Fruit fly (Drosophila melanogaster) whole organism, wandering third instar larva: ENCODE data around the gene CG43675.

Experiments
- Abd-B ChIP-seq: fragments of >200 bp; optimal IDR thresholded peaks from 2 replicates; lab custom pipeline; 2017; ENCODE audit warnings: missing biosample characterization, missing genetic modification characterization
- CG32264 ChIP-seq: fragments of 200-800 bp; sonication (Bioruptor generic); optimal IDR thresholded peaks from 2 replicates; lab custom pipeline; 2016; ENCODE audit warnings: missing biosample characterization, missing genetic modification characterization
- CG9705 ChIP-seq: fragments of 200-800 bp; sonication (Bioruptor generic); optimal IDR thresholded peaks from 2 replicates; lab custom pipeline; 2018; ENCODE audit warnings: missing biosample characterization, mild to moderate bottlenecking, missing genetic modification characterization
- CrebA ChIP-seq: fragments of 200-800 bp; sonication (Bioruptor generic); optimal IDR thresholded peaks from 2 replicates; lab custom pipeline; 2016; ENCODE audit warnings: missing biosample characterization, mild to moderate bottlenecking, missing genetic modification characterization, borderline replicate concordance
- Dfd ChIP-seq: fragments of >200 bp; optimal IDR thresholded peaks from 2 replicates; lab custom pipeline; 2017; ENCODE audit warnings: missing biosample characterization, missing genetic modification characterization
- Dif ChIP-seq: fragments of 200-275, 200-300 bp; sonication (Bioruptor generic); optimal IDR thresholded peaks from 2 replicates; lab custom pipeline; 2018; ENCODE audit warnings: missing biosample characterization, missing genetic modification characterization; ENCODE audit not compliant: partially characterized antibody
- GATAd ChIP-seq: sonication (Bioruptor generic); optimal IDR thresholded peaks from 2 replicates; lab custom pipeline; 2016; ENCODE audit warnings: missing biosample characterization, missing genetic modification characterization
- HLH106 ChIP-seq: fragments of 200-800 bp; optimal IDR thresholded peaks from 3 replicates; lab custom pipeline; 2019; ENCODE audit warnings: missing biosample characterization, mild to moderate bottlenecking, missing genetic modification characterization, moderate library complexity
- Hnf4 ChIP-seq: fragments of 200-800 bp; sonication (Bioruptor generic); optimal IDR thresholded peaks from 2 replicates; lab custom pipeline; 2016; ENCODE audit warnings: missing biosample characterization, mild to moderate bottlenecking, missing genetic modification characterization
- Hr78 ChIP-seq: fragments of >200 bp; optimal IDR thresholded peaks from 2 replicates; lab custom pipeline; 2017; ENCODE audit warnings: missing biosample characterization, missing genetic modification characterization
- Hr83 ChIP-seq: fragments of 200-300 bp; sonication (Bioruptor generic); optimal IDR thresholded peaks from 2 replicates; lab custom pipeline; 2016; ENCODE audit warnings: missing biosample characterization, mild to moderate bottlenecking, missing genetic modification characterization, moderate library complexity; ENCODE audit not compliant: poor library complexity, severe bottlenecking
- Jra ChIP-seq: sonication (Bioruptor generic); optimal IDR thresholded peaks from 2 replicates; lab custom pipeline; 2016; ENCODE audit warnings: missing biosample characterization, missing genetic modification characterization
- Mio ChIP-seq: sonication (Bioruptor generic); optimal IDR thresholded peaks from 2 replicates; lab custom pipeline; 2016; ENCODE audit warnings: missing biosample characterization, missing genetic modification characterization
- Myc ChIP-seq: fragments of >200 bp; optimal IDR thresholded peaks from 2 replicates; lab custom pipeline; 2017
- N ChIP-seq: fragments of >200 bp; optimal IDR thresholded peaks from 2 replicates; lab custom pipeline; 2018; ENCODE audit warnings: missing biosample characterization, missing external identifiers, missing genetic modification characterization
- OdsH ChIP-seq: fragments of 200-800 bp; sonication (Bioruptor generic); optimal IDR thresholded peaks from 2 replicates; lab custom pipeline; 2016; ENCODE audit warnings: missing biosample characterization, mild to moderate bottlenecking, missing genetic modification characterization
- Rel ChIP-seq, 2 experiments: fragments of 200-800 bp; sonication (Bioruptor generic) in 1 of 2; optimal IDR thresholded peaks; 2 replicates in 1 of 2; 3 replicates in 1 of 2; lab custom pipeline; 2016 to 2019; ENCODE audit warnings: mild to moderate bottlenecking in 2 of 2, missing biosample characterization in 2 of 2, missing genetic modification characterization in 2 of 2, moderate library complexity in 1 of 2
- Sp1 ChIP-seq: fragments of 200-800 bp; sonication (Bioruptor generic); optimal IDR thresholded peaks from 3 replicates; lab custom pipeline; 2019; ENCODE audit warnings: missing biosample characterization, mild to moderate bottlenecking, missing genetic modification characterization, moderate library complexity
- Vsx2 ChIP-seq: fragments of 200-300, 225-300 bp; sonication (Bioruptor generic); optimal IDR thresholded peaks from 2 replicates; lab custom pipeline; 2018; ENCODE audit warnings: missing biosample characterization, missing genetic modification characterization; ENCODE audit not compliant: partially characterized antibody
- br ChIP-seq: fragments of 200-800 bp; sonication (Bioruptor generic); optimal IDR thresholded peaks from 2 replicates; lab custom pipeline; 2016; ENCODE audit warnings: missing biosample characterization, missing genetic modification characterization
- brk ChIP-seq: fragments of 200-800 bp; sonication (Bioruptor generic); optimal IDR thresholded peaks from 2 replicates; lab custom pipeline; 2016; ENCODE audit warnings: missing biosample characterization, mild to moderate bottlenecking, missing genetic modification characterization
- dl ChIP-seq, 2 experiments: fragments of 175-275, 200-275 bp in 1 of 2; fragments of 200-275 bp in 1 of 2; sonication (Bioruptor generic); optimal IDR thresholded peaks; lab custom pipeline; 2018; ENCODE audit warnings: mild to moderate bottlenecking in 2 of 2, missing biosample characterization in 2 of 2, missing genetic modification characterization in 2 of 2, moderate library complexity in 2 of 2; ENCODE audit not compliant: partially characterized antibody in 2 of 2, insufficient read depth in 1 of 2
- dmrt93B ChIP-seq: fragments of 200-800 bp; sonication (Bioruptor generic); optimal IDR thresholded peaks from 2 replicates; lab custom pipeline; 2018; ENCODE audit warnings: missing biosample characterization, mild to moderate bottlenecking, missing genetic modification characterization
- dsf ChIP-seq: sonication (Bioruptor generic); optimal IDR thresholded peaks from 2 replicates; lab custom pipeline; 2016; ENCODE audit warnings: missing biosample characterization, missing genetic modification characterization, borderline replicate concordance
- ey ChIP-seq: fragments of 200-800 bp; sonication (Bioruptor generic); optimal IDR thresholded peaks from 2 replicates; lab custom pipeline; 2016; ENCODE audit warnings: missing biosample characterization, missing genetic modification characterization
- foxo ChIP-seq, 2 experiments: fragments of 200-800 bp; sonication (Bioruptor generic); optimal IDR thresholded peaks; 2 replicates in 1 of 2; 3 replicates in 1 of 2; lab custom pipeline; 2016 to 2017; ENCODE audit warnings: missing biosample characterization in 2 of 2, missing genetic modification characterization in 2 of 2
- fru ChIP-seq: fragments of 200-800 bp; sonication (Bioruptor generic); optimal IDR thresholded peaks from 3 replicates; lab custom pipeline; 2016; ENCODE audit warnings: missing biosample characterization, mild to moderate bottlenecking, missing genetic modification characterization
- h ChIP-seq: fragments of 200-800 bp; sonication (Bioruptor generic); optimal IDR thresholded peaks from 3 replicates; lab custom pipeline; 2016; ENCODE audit warnings: missing biosample characterization, mild to moderate bottlenecking, missing genetic modification characterization
- jim ChIP-seq: fragments of 175-275, 200-325 bp; sonication (Bioruptor generic); optimal IDR thresholded peaks from 2 replicates; lab custom pipeline; 2016; ENCODE audit warnings: missing biosample characterization, mild to moderate bottlenecking, missing genetic modification characterization
- lola ChIP-seq: fragments of >200 bp; optimal IDR thresholded peaks from 2 replicates; lab custom pipeline; 2017; ENCODE audit warnings: missing biosample characterization, missing genetic modification characterization
- pan ChIP-seq: fragments of >200 bp; optimal IDR thresholded peaks from 2 replicates; lab custom pipeline; 2017
- psq ChIP-seq: fragments of 200-800 bp; sonication (Bioruptor generic); optimal IDR thresholded peaks from 3 replicates; lab custom pipeline; 2017; ENCODE audit warnings: missing biosample characterization, mild to moderate bottlenecking, missing genetic modification characterization, moderate library complexity
- rgr ChIP-seq: fragments of 200-800 bp; sonication (Bioruptor generic); optimal IDR thresholded peaks from 3 replicates; lab custom pipeline; 2016; ENCODE audit warnings: missing biosample characterization, mild to moderate bottlenecking, missing genetic modification characterization
- sage ChIP-seq: fragments of 200-800 bp; sonication (Bioruptor generic); optimal IDR thresholded peaks from 2 replicates; lab custom pipeline; 2016; ENCODE audit warnings: missing biosample characterization, mild to moderate bottlenecking, missing genetic modification characterization
- sv ChIP-seq: fragments of 200-800 bp; sonication (Bioruptor generic); optimal IDR thresholded peaks from 3 replicates; lab custom pipeline; 2016; ENCODE audit warnings: missing biosample characterization, missing genetic modification characterization
- tai ChIP-seq: sonication (Bioruptor generic); optimal IDR thresholded peaks from 2 replicates; lab custom pipeline; 2016; ENCODE audit warnings: missing biosample characterization, missing genetic modification characterization
- usp ChIP-seq: fragments of >200 bp; optimal IDR thresholded peaks from 2 replicates; lab custom pipeline; 2017; ENCODE audit warnings: missing biosample characterization, missing genetic modification characterization
- woc ChIP-seq: sonication (Bioruptor generic); optimal IDR thresholded peaks from 2 replicates; lab custom pipeline; 2016; ENCODE audit warnings: missing biosample characterization, mild to moderate bottlenecking, missing genetic modification characterization

CG43675 gene

DNA sequence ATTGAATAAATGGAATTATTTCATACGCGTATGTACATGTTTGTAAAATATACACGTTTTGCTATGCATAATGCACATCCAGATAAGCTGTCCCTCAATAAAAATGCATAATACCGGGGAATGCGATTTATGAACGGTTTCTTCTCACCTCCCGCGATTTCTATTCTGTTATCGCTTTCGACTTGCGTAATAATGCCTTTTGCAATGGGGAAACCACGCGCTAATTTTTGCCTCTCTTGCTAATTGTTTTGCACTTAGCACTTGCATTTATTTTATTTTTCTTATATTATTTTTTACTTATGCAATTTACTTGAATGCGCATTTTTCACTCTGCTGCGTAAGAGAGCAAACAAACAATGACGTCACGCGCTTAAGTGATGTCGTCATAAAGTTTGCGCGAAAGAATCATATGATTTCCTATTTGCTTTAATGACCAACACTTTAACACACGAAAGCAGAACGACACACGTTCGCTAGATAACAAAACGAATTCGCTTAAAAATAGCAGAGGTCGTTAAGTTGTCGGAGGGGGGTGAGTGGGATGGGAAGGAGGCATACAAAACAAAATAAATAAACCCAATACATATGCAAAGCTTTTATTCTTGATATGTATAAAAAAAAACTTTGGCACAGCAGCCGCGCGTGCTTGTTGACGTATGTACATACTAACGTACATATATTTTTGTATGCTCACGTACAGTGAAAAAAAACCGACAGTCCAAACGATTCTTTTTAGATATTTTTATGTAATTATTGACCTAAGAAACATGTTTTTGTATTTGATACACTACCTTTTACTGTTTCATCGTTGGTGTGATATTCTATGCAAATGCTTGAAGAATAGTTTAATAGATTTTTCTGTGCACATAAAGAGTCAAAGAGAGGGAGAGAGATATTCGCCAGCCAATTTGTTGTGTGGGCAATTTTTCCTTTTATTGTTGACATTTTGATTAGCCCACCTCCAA, 3.6 kb upstream of the CG43675 start:
- TF ChIP-seq Hr83 (GFP tag; lab: Kevin White, UChicago): no peak
- no peak for TF ChIP-seq Hnf4 (GFP tag; lab: Kevin White, UChicago)
- no peak for TF ChIP-seq CG9705 (GFP tag; lab: Kevin White, UChicago)
- TF ChIP-seq tai: no peak
- peak; percentile 64 for TF ChIP-seq ey
- no peak for TF ChIP-seq dsf
- peak; percentile 8 for TF ChIP-seq woc
- peak; percentile 66 for TF ChIP-seq rgr (GFP tag; lab: Kevin White, UChicago)
- no peak for TF ChIP-seq psq (GFP tag; lab: Kevin White, UChicago)
- TF ChIP-seq OdsH: peak; percentile 60
- peak; percentile 52 for TF ChIP-seq sv (GFP tag; lab: Kevin White, UChicago)
- TF ChIP-seq Rel (GFP tag; optimal IDR thresholded peaks at IDR 0.05; lab: Kevin White, UChicago): no peak
- peak; percentile 84 for TF ChIP-seq Rel (tag; optimal IDR thresholded peaks at IDR 0.05; lab: Kevin White, UChicago)
- peak in 1 of 2 experiments; percentile 49 for TF ChIP-seq foxo (GFP tag; optimal IDR thresholded peaks at IDR 0.05; lab: Kevin White, UChicago)
- no peak for TF ChIP-seq N (GFP tag; lab: Kevin White, UChicago)
- peak; percentile 27 for TF ChIP-seq brk (GFP tag; lab: Kevin White, UChicago)
- TF ChIP-seq dl (GFP tag; optimal IDR thresholded peaks at IDR 0.05; lab: Kevin White, UChicago; ENCODE audit: insufficient read depth in 1 of 2, partially characterized antibody in 2 of 2): no peak
- TF ChIP-seq dmrt93B (GFP tag; lab: Kevin White, UChicago): peak; percentile 25
- peak; percentile 17 for TF ChIP-seq pan (lab: Kevin White, UChicago)
- no peak for TF ChIP-seq CrebA (GFP tag; lab: Kevin White, UChicago)
- TF ChIP-seq br: peak; percentile 31
- peak; percentile 59 for TF ChIP-seq fru (GFP tag; lab: Kevin White, UChicago)
- no peak for TF ChIP-seq CG32264 (GFP tag; lab: Kevin White, UChicago)
- TF ChIP-seq Dfd (GFP tag; lab: Kevin White, UChicago): no peak
- peak; percentile 12 for TF ChIP-seq Sp1 (GFP tag; lab: Kevin White, UChicago)
- TF ChIP-seq Mio: no peak
- TF ChIP-seq Dif (GFP tag; lab: Kevin White, UChicago): no peak
- TF ChIP-seq GATAd (GFP tag; lab: Kevin White, UChicago): no peak
- no peak for TF ChIP-seq Abd-B
- no peak for TF ChIP-seq Vsx2
- TF ChIP-seq HLH106 (tag; lab: Kevin White, UChicago): peak; percentile 4
- TF ChIP-seq lola (GFP tag; lab: Kevin White, UChicago): no peak
- no peak for TF ChIP-seq sage
- TF ChIP-seq jim: no peak
- no peak for TF ChIP-seq Myc (lab: Kevin White, UChicago)
- no peak for TF ChIP-seq Jra (GFP tag; lab: Kevin White, UChicago)
- TF ChIP-seq Hr78 (GFP tag; lab: Kevin White, UChicago): no peak
- peak; percentile 73 for TF ChIP-seq h (GFP tag; lab: Kevin White, UChicago)
- no peak for TF ChIP-seq usp (GFP tag; lab: Kevin White, UChicago)

DNA sequence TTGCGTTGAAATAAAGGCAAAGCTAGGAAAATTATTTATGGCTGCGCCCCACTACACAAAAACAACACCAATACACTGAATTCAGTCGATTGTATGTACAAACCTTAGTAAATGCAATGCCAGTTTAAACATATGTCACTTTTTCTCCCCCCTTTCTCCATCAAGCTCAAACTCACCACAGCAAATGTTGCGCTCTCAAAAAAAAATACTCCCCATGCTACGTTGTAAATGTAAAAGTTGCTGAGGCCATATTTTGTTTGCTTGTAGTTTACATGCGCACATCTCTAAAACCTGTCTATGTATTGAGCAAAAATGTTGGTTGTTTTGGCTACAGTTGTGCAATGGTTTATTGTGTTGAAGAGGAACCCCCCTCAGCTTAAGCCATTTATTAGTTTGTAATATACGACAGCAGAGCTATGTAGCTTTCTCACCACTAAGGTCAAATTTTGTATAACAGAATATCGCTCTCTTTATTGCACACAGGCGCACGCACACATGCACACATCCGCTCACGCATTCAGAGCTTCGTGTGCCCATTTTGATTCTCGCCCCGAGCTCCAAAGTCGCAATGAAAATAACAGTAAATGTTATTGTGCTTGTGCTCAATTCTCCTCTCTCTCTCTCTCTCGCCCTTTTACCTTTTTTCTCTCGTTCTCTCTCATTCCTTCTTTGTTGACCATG, 2.6 kb upstream of the CG43675 start:
- no peak for TF ChIP-seq Hr78 (GFP tag; lab: Kevin White, UChicago)
- no peak for TF ChIP-seq GATAd (GFP tag; lab: Kevin White, UChicago)
- no peak for TF ChIP-seq Rel (GFP tag; optimal IDR thresholded peaks at IDR 0.05; lab: Kevin White, UChicago)
- TF ChIP-seq Rel (tag; optimal IDR thresholded peaks at IDR 0.05; lab: Kevin White, UChicago): peak; percentile 10
- no peak for TF ChIP-seq CrebA (GFP tag; lab: Kevin White, UChicago)
- TF ChIP-seq Vsx2: no peak
- TF ChIP-seq psq (GFP tag; lab: Kevin White, UChicago): no peak
- TF ChIP-seq Hr83 (GFP tag; lab: Kevin White, UChicago): peak; percentile 10
- TF ChIP-seq tai: no peak
- peak; percentile 65 for TF ChIP-seq Dif (GFP tag; lab: Kevin White, UChicago)
- no peak for TF ChIP-seq Mio
- TF ChIP-seq dl (GFP tag; optimal IDR thresholded peaks at IDR 0.05; lab: Kevin White, UChicago; ENCODE audit: insufficient read depth in 1 of 2, partially characterized antibody in 2 of 2): peak; percentile 33 to 61
- no peak for TF ChIP-seq woc
- TF ChIP-seq dsf: no peak
